Fruit fly (Drosophila melanogaster) S2 (cell line): ENCODE results near the gene unc.

Source experiments
- CG8478 ChIP-seq: fragments of >200 bp; optimal IDR thresholded peaks from 2 replicates; lab custom pipeline; 2018
- CTCF ChIP-seq, 2 experiments: fragments of >200 bp; optimal IDR thresholded peaks; 2 replicates each; lab custom pipeline; 2018

dm6 chrX:21127267-21127666 is 10.6 kb upstream of the unc start:
- TF ChIP-seq CTCF (optimal IDR thresholded peaks at IDR 0.05; lab: Kevin White, UChicago) (no peak), CG8478 (lab: Kevin White, UChicago) (no peak)
